Fruit fly (Drosophila melanogaster) ovary, adult (tissue): ENCODE measurements around the gene cass.

ENCODE experiments used
- CG17801 ChIP-seq: fragments of 200-800 bp; optimal IDR thresholded peaks from 2 replicates; lab custom pipeline; 2019; ENCODE audit warnings: missing biosample characterization, mild to moderate bottlenecking, missing genetic modification characterization, moderate library complexity; ENCODE audit not compliant: partially characterized antibody

The cass gene

dm6 chr2L:17433030-17433912 is 44.4 kb downstream of the cass start, which contains the start of the genes Dif and CG5043:
TSS of gene Dif (minus strand) at chr2L:17433161.
TSS of gene CG5043 (plus strand) at chr2L:17433862.
- TF ChIP-seq CG17801 (GFP tag; lab: Kevin White, UChicago) = no peak

- no peak for TF ChIP-seq CG17801 (GFP tag; lab: Kevin White, UChicago)
These were observed 46.4 kb downstream of the cass start for dm6 chr2L:17431359-17431675.

- TF ChIP-seq CG17801 (GFP tag; lab: Kevin White, UChicago) = no peak
These were observed 46.9 kb downstream of the cass start for dm6 chr2L:17430602-17431358.

- peak; percentile 21 for TF ChIP-seq CG17801 (GFP tag; lab: Kevin White, UChicago)
These were observed 47.7 kb downstream of the cass start for dm6 chr2L:17429788-17430587.

dm6 chr2L:17427929-17428456 is 49.7 kb downstream of the cass start:
- TF ChIP-seq CG17801 (GFP tag; lab: Kevin White, UChicago) = peak; percentile 48

- TF ChIP-seq CG17801 (GFP tag; lab: Kevin White, UChicago) = no peak
These were observed 50.5 kb downstream of the cass start for dm6 chr2L:17427187-17427586.

dm6 chr2L:17425412-17425811 is 52.3 kb downstream of the cass start:
- no peak for TF ChIP-seq CG17801 (GFP tag; lab: Kevin White, UChicago)

dm6 chr2L:17425005-17425404 is 52.7 kb downstream of the cass start:
- TF ChIP-seq CG17801 (GFP tag; lab: Kevin White, UChicago) = no peak
